Worm (Caenorhabditis elegans) whole organism, mixed stage, embryonic: ENCODE data around the gene smg-7.

Source experiments
- ceh-39 ChIP-seq: fragments of 150-350 bp; optimal IDR thresholded peaks from 2 replicates; lab custom pipeline; 2014; ENCODE audit warnings: missing biosample characterization, missing genetic modification characterization
- cnd-1 ChIP-seq: fragments of 200-800 bp; sonication (Bioruptor generic); optimal IDR thresholded peaks from 2 replicates; lab custom pipeline; 2018; ENCODE audit warnings: mild to moderate bottlenecking, missing genetic modification characterization, missing compliant biosample characterization
- elt-1 ChIP-seq: sonication (generic microtip); optimal IDR thresholded peaks from 2 replicates; lab custom pipeline; 2017; ENCODE audit warnings: missing genetic modification characterization, mild to moderate bottlenecking, missing compliant biosample characterization, antibody characterized with exemption, moderate library complexity, borderline replicate concordance; ENCODE audit not compliant: insufficient read depth
- elt-3 ChIP-seq: fragments of 150-350 bp; optimal IDR thresholded peaks from 2 replicates; lab custom pipeline; 2014; ENCODE audit warnings: missing biosample characterization, missing genetic modification characterization
- flh-1 ChIP-seq: fragments of 200-800 bp; sonication (Bioruptor generic); optimal IDR thresholded peaks from 2 replicates; lab custom pipeline; 2018; ENCODE audit warnings: mild to moderate bottlenecking, missing genetic modification characterization, moderate library complexity, missing compliant biosample characterization
- ham-2 ChIP-seq: fragments of 200-800 bp; sonication (Bioruptor generic); optimal IDR thresholded peaks from 2 replicates; lab custom pipeline; 2018; ENCODE audit warnings: mild to moderate bottlenecking, missing genetic modification characterization, missing compliant biosample characterization
- pha-4 ChIP-seq: fragments of 150-350 bp; optimal IDR thresholded peaks from 2 replicates; lab custom pipeline; 2018; ENCODE audit warnings: missing biosample characterization, missing genetic modification reagents, missing genetic modification characterization
- sptf-1 ChIP-seq: sonication (generic microtip); optimal IDR thresholded peaks from 2 replicates; lab custom pipeline; 2017; ENCODE audit warnings: mild to moderate bottlenecking, missing genetic modification characterization, moderate library complexity, missing compliant biosample characterization
- unc-39 ChIP-seq: fragments of 150-350 bp; optimal IDR thresholded peaks from 2 replicates; lab custom pipeline; 2014; ENCODE audit warnings: missing biosample characterization, missing genetic modification characterization
- unc-62 ChIP-seq: fragments of 150-350 bp; optimal IDR thresholded peaks from 2 replicates; lab custom pipeline; 2014; ENCODE audit warnings: missing biosample characterization, missing genetic modification reagents, missing genetic modification characterization
- ztf-11 ChIP-seq: fragments of 150-350 bp; optimal IDR thresholded peaks from 2 replicates; lab custom pipeline; 2014; ENCODE audit warnings: missing biosample characterization, missing genetic modification characterization

- TF ChIP-seq flh-1 (GFP tag; lab: Kevin White, UChicago): no peak
- no peak for TF ChIP-seq ztf-11
- TF ChIP-seq elt-3: no peak
- no peak for TF ChIP-seq cnd-1 (tag; lab: Kevin White, UChicago)
- no peak for TF ChIP-seq sptf-1 (tag; lab: Kevin White, UChicago)
- no peak for TF ChIP-seq elt-1 (tag; lab: Kevin White, UChicago)
- TF ChIP-seq ceh-39 (tag; lab: Kevin White, UChicago): no peak
- no peak for TF ChIP-seq pha-4
- TF ChIP-seq unc-62 (GFP tag; lab: Kevin White, UChicago): no peak
- TF ChIP-seq unc-39 (tag; lab: Kevin White, UChicago): no peak
- TF ChIP-seq ham-2: no peak
Observed at ce11 chrIV:6747652-6748051, 5.4 kb upstream of the smg-7 start.
